2 fruit fly cellular contexts compared by ENCODE assay signal in genomic region chr3L:11164899-11165298, dm6.
TF ChIP-seq lines count a peak whose summit lies in the region.

TSS of gene Alg10 (plus strand) at chr3L:11164971.

- no peak for TF ChIP-seq CTCF in whole organism, embryonic (GFP tag; optimal IDR thresholded peaks at IDR 0.05; lab: Kevin White, UChicago)

TF ChIP-seq in whole organism, embryonic, 481 proteins besides CTCF, POLR2A, EP300 and RAD21:
- TF ChIP-seq insv (GFP tag; optimal IDR thresholded peaks at IDR 0.05; lab: Kevin White, UChicago), result peak in 1 of 2 experiments; percentile 90
- TF ChIP-seq stwl (tag; optimal IDR thresholded peaks at IDR 0.05; lab: Kevin White, UChicago), result peak; percentile 80
- peak; percentile 34 for TF ChIP-seq Myb (GFP tag; optimal IDR thresholded peaks at IDR 0.05; lab: Kevin White, UChicago)
- TF ChIP-seq Neu2 (GFP tag; optimal IDR thresholded peaks at IDR 0.05; lab: Kevin White, UChicago; ENCODE audit: borderline replicate concordance), result peak; percentile 95
- TF ChIP-seq CG13287 (GFP tag; IDR thresholded peaks at IDR 0.05; lab: Robert Waterston, UW; ENCODE audit: partially characterized antibody), result peak; percentile 33; the same call in 1 of the 2 replicates
- no peak for TF ChIP-seq Hr78 (GFP tag; optimal IDR thresholded peaks at IDR 0.05; lab: Kevin White, UChicago)
- peak; percentile 30; the same call in 1 of the 2 replicates for TF ChIP-seq E2f2 (GFP tag; IDR thresholded peaks at IDR 0.05; lab: Robert Waterston, UW)
- TF ChIP-seq CG9797 (GFP tag; optimal IDR thresholded peaks at IDR 0.05; lab: Kevin White, UChicago), result peak; percentile 52
- no peak for TF ChIP-seq Sry-δ (GFP tag; optimal IDR thresholded peaks at IDR 0.05; lab: Kevin White, UChicago)
- TF ChIP-seq crp (GFP tag; optimal IDR thresholded peaks at IDR 0.05; lab: Kevin White, UChicago), result peak in 1 of 2 experiments; percentile 51
- peak; percentile 24 for TF ChIP-seq Dp (GFP tag; optimal IDR thresholded peaks at IDR 0.05; lab: Kevin White, UChicago)
- 0 out of 2 replicates have a peak, but pooled peaks have one; percentile 22 for TF ChIP-seq CG43689 (GFP tag; IDR thresholded peaks at IDR 0.05; lab: Robert Waterston, UW)
- TF ChIP-seq MBD-R2 (GFP tag; IDR thresholded peaks at IDR 0.05; lab: Robert Waterston, UW), result peak; percentile 69
- TF ChIP-seq CG15269 (tag; optimal IDR thresholded peaks at IDR 0.05; lab: Kevin White, UChicago), result no peak
- peak; percentile 7 for TF ChIP-seq CG4617 (GFP tag; optimal IDR thresholded peaks at IDR 0.05; lab: Kevin White, UChicago; ENCODE audit: borderline replicate concordance)
- TF ChIP-seq Elba2 (GFP tag; optimal IDR thresholded peaks at IDR 0.05; lab: Kevin White, UChicago), result peak; percentile 38
- TF ChIP-seq ttk (GFP tag; IDR thresholded peaks at IDR 0.05; lab: Robert Waterston, UW), result no peak
- TF ChIP-seq gfzf (GFP tag; optimal IDR thresholded peaks at IDR 0.05; lab: Kevin White, UChicago), result peak; percentile 77
- TF ChIP-seq pzg (GFP tag; optimal IDR thresholded peaks at IDR 0.05; lab: Kevin White, UChicago), result peak; percentile 32
- no peak for TF ChIP-seq CG4404 (GFP tag; IDR thresholded peaks at IDR 0.05; lab: Robert Waterston, UW)
- no peak for TF ChIP-seq sens (GFP tag; lab: Kevin White, UChicago)
- peak; percentile 13; the same call in 1 of the 2 replicates for TF ChIP-seq bbx (GFP tag; IDR thresholded peaks at IDR 0.05; lab: Robert Waterston, UW; ENCODE audit: partially characterized antibody)
- TF ChIP-seq CG17912 (GFP tag; optimal IDR thresholded peaks at IDR 0.05; lab: Kevin White, UChicago), result no peak
- TF ChIP-seq MESR4 (GFP tag; optimal IDR thresholded peaks at IDR 0.05; lab: Kevin White, UChicago), result peak; percentile 23
- TF ChIP-seq Med (GFP tag; lab: Kevin White, UChicago), result peak; percentile 63

TF ChIP-seq in whole organism, prepupa, 60 proteins besides CTCF, POLR2A, EP300 and RAD21:
- TF ChIP-seq OdsH (GFP tag; optimal IDR thresholded peaks at IDR 0.05; lab: Kevin White, UChicago) (no peak), fkh (GFP tag; optimal IDR thresholded peaks at IDR 0.05; lab: Kevin White, UChicago) (peak; percentile 57)
TF ChIP-seq in whole organism, prepupa: peak in this region for 1.
